Worm (Caenorhabditis elegans): ENCODE data around the gene lron-14.

Gene lron-14

DNA sequence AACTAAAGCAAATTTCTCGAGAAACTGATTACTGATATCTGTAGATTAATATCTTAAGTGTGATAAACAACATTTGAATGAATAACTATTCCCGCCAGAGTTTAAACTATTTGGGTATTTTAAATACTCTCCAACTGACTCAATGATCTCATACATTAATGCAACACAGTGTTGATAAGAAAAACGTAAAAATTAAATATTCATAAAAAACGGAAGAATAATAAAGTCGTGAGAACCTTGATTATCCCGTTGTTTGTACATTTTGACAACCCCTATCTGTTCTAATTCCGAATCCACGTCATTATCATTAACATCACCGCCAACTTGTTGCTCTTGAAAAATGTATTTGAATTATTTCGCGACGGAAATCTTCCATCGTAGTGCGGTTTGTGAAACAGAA lies 36.8 kb downstream of the lron-14 start, which contains the start of gene elo-7:
TSS of gene elo-7 (plus strand) at position 301 of the 400 bp plus-strand sequence.
- TF ChIP-seq daf-16 (GFP tag; optimal IDR thresholded peaks at IDR 0.05) (no peak), daf-16 (tag; optimal IDR thresholded peaks at IDR 0.05) (no peak), pqm-1 (tag; optimal IDR thresholded peaks at IDR 0.05) (no peak), ceh-62 (tag; optimal IDR thresholded peaks at IDR 0.05) (no peak), lir-3 (tag; optimal IDR thresholded peaks at IDR 0.05) (no peak), zag-1 (tag; optimal IDR thresholded peaks at IDR 0.05) (no peak), dve-1 (tag; optimal IDR thresholded peaks at IDR 0.05; ENCODE audit: insufficient read depth) (no peak), mep-1 (tag; optimal IDR thresholded peaks at IDR 0.05) (no peak), lim-7 (GFP tag; IDR thresholded peaks at IDR 0.05) (no peak), spr-3 (GFP tag; optimal IDR thresholded peaks at IDR 0.05) (no peak), unc-130 (GFP tag; optimal IDR thresholded peaks at IDR 0.05) (no peak), ceh-44 (GFP tag; IDR thresholded peaks at IDR 0.05) (no peak), ZK337.2 (GFP tag; IDR thresholded peaks at IDR 0.05) (no peak), nhr-10 (tag; optimal IDR thresholded peaks at IDR 0.05) (no peak), aha-1 (tag) (no peak), hlh-11 (tag; optimal IDR thresholded peaks at IDR 0.05) (no peak), mdl-1 (tag; optimal IDR thresholded peaks at IDR 0.05) (no peak), egl-27 (tag; optimal IDR thresholded peaks at IDR 0.05) (no peak), ztf-7 (tag; optimal IDR thresholded peaks at IDR 0.05) (no peak)

DNA sequence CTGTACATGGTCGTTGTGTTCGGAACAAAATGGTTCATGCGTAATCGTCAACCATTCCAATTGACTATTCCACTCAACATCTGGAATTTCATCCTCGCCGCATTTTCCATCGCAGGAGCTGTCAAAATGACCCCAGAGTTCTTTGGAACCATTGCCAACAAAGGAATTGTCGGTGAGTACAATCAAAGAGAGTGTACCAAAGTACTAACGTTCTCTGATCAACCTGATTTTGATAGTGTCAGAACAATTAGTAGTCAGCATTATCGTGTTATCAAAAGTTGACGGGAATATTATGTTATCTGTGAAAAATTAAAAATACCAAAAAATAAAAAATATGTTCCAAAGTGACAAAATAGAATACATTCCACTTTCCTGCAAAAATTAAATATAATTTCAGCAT lies 39.4 kb downstream of the lron-14 start:
- peak; percentile 55 for TF ChIP-seq nhr-28 (tag; optimal IDR thresholded peaks at IDR 0.05)
- TF ChIP-seq dve-1 (tag; optimal IDR thresholded peaks at IDR 0.05; ENCODE audit: insufficient read depth), result peak; percentile 60
- peak; percentile 52 for TF ChIP-seq hlh-11 (tag; optimal IDR thresholded peaks at IDR 0.05)
- TF ChIP-seq hmg-1.1 (GFP tag; IDR thresholded peaks at IDR 0.05), result no peak
- TF ChIP-seq nhr-6 (tag; optimal IDR thresholded peaks at IDR 0.05), result peak; percentile 9
- TF ChIP-seq T20F7.1 (GFP tag; optimal IDR thresholded peaks at IDR 0.05), result peak; percentile 47
- TF ChIP-seq madf-5 (GFP tag; IDR thresholded peaks at IDR 0.05), result 0 out of 4 replicates have a peak, but pooled peaks of 1 of the 2 experiments have one; percentile 36
- no peak for TF ChIP-seq mdl-1 (tag; optimal IDR thresholded peaks at IDR 0.05)
- peak; percentile 38; the same call in 1 of the 2 replicates for TF ChIP-seq dmd-6 (GFP tag; IDR thresholded peaks at IDR 0.05)
- no peak for TF ChIP-seq saeg-2 (GFP tag; IDR thresholded peaks at IDR 0.05)
- no peak for TF ChIP-seq daf-16 (GFP tag; optimal IDR thresholded peaks at IDR 0.05)
- peak; percentile 15 for TF ChIP-seq daf-16 (tag; optimal IDR thresholded peaks at IDR 0.05)
- no peak for TF ChIP-seq tra-1 (GFP tag; IDR thresholded peaks at IDR 0.05)
- TF ChIP-seq pqm-1 (tag; optimal IDR thresholded peaks at IDR 0.05), result peak; percentile 32
- no peak for TF ChIP-seq ces-1 (GFP tag; optimal IDR thresholded peaks at IDR 0.05)
- peak; percentile 27 for TF ChIP-seq nhr-48 (tag; optimal IDR thresholded peaks at IDR 0.05)
- TF ChIP-seq nhr-77 (tag; optimal IDR thresholded peaks at IDR 0.05), result peak; percentile 60

DNA sequence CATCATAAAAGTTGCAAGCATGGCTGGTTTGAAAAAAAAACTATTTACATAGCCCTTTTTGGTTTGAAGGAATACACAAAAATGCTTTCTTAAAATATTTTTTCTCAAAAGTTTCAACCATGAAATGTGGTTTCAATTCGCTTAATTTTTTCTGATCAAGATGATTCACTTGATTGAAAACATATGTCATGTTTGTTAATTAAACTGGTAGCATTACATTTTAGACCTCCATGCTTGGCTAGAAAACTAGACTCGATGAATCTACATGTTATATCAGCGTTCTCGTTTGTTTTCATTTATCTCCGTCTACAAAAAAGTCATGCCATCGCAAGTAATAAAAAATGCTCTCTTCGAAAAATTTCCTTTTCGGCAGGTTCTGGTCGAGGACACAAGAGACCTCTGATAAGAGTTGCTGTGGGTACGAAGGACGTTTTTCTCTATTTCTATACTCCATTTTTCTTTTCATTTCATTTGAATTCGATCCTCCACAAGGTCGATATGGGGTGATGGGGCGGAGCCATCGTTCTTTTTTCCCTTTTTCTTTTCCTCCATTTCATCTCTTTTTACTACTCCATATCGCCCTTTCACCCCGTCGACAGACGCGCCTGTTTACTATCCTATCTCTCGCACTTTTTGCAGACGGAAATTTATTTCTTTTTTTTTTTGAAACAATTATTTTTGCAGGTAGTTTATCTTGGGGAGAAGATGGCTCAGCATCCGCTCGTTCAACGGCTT lies 40.6 kb downstream of the lron-14 start, which contains the start of gene elo-1:
TSS of gene elo-1 (plus strand) at position 685 of the 735 bp plus-strand sequence.
- no peak for TF ChIP-seq spr-1 (tag; optimal IDR thresholded peaks at IDR 0.05)
- no peak for TF ChIP-seq ZK546.5 (tag; optimal IDR thresholded peaks at IDR 0.05)
- TF ChIP-seq nhr-25 (tag; optimal IDR thresholded peaks at IDR 0.05; ENCODE audit: borderline replicate concordance, insufficient read depth), result peak; percentile 11
- TF ChIP-seq ZK337.2 (GFP tag; IDR thresholded peaks at IDR 0.05), result no peak
- 0 out of 2 replicates have a peak, but pooled peaks have one; percentile 12 for TF ChIP-seq madf-9 (GFP tag; conservative IDR thresholded peaks at IDR 0.05)
- TF ChIP-seq lin-29 (GFP tag; IDR thresholded peaks at IDR 0.05), result no peak
- no peak for TF ChIP-seq tag-97 (GFP tag; IDR thresholded peaks at IDR 0.05)
- TF ChIP-seq zfp-2 (tag; optimal IDR thresholded peaks at IDR 0.05), result no peak
- TF ChIP-seq mxl-3 (GFP tag; optimal IDR thresholded peaks at IDR 0.05), result peak; percentile 24
- TF ChIP-seq attf-4 (tag; optimal IDR thresholded peaks at IDR 0.05), result no peak
- no peak for TF ChIP-seq unc-39 (tag; optimal IDR thresholded peaks at IDR 0.05)
- TF ChIP-seq duxl-1 (tag; optimal IDR thresholded peaks at IDR 0.05; ENCODE audit: poor library complexity), result no peak
- TF ChIP-seq unc-62 (GFP tag; optimal IDR thresholded peaks at IDR 0.05 in 1 of 2), result no peak
- no peak for TF ChIP-seq unc-62 (tag; optimal IDR thresholded peaks at IDR 0.05)
- no peak for TF ChIP-seq F26F4.8 (GFP tag; conservative IDR thresholded peaks at IDR 0.05)
- peak; percentile 78 for TF ChIP-seq dve-1 (tag; optimal IDR thresholded peaks at IDR 0.05; ENCODE audit: insufficient read depth)
- TF ChIP-seq ceh-20 (GFP tag; IDR thresholded peaks at IDR 0.05), result no peak
- no peak for TF ChIP-seq nhr-42 (GFP tag; IDR thresholded peaks at IDR 0.05)
- TF ChIP-seq zip-11 (GFP tag; IDR thresholded peaks at IDR 0.05), result no peak
- TF ChIP-seq snpc-1.2 (GFP tag; IDR thresholded peaks at IDR 0.05), result no peak
- no peak for TF ChIP-seq lim-7 (GFP tag; IDR thresholded peaks at IDR 0.05)
- no peak for TF ChIP-seq lir-3 (tag; optimal IDR thresholded peaks at IDR 0.05)
